Worm (Caenorhabditis elegans) whole organism, L4 larva: ENCODE results near the gene ttr-31.

ENCODE experiments used
- ces-1 ChIP-seq: fragments of 150-350 bp; sonication (generic microtip); optimal IDR thresholded peaks from 4 replicates; lab custom pipeline; 2014; ENCODE audit warnings: missing biosample characterization, missing genetic modification reagents, missing genetic modification characterization
- cey-2 ChIP-seq: sonication (generic microtip); optimal IDR thresholded peaks from 3 replicates; lab custom pipeline; 2017; ENCODE audit warnings: missing genetic modification characterization, mild to moderate bottlenecking, missing compliant biosample characterization, antibody characterized with exemption, borderline replicate concordance; ENCODE audit not compliant: insufficient read depth
- fkh-10 ChIP-seq: fragments of 150-350 bp; optimal IDR thresholded peaks from 2 replicates; lab custom pipeline; 2014; ENCODE audit warnings: missing biosample characterization, missing genetic modification reagents, missing genetic modification characterization
- nhr-10 ChIP-seq: fragments of 150-350 bp; optimal IDR thresholded peaks from 2 replicates; lab custom pipeline; 2014; ENCODE audit warnings: missing biosample characterization, missing genetic modification characterization
- pqm-1 ChIP-seq: sonication (generic microtip); optimal IDR thresholded peaks from 2 replicates; lab custom pipeline; 2017; ENCODE audit warnings: missing biosample characterization, missing genetic modification characterization
- sdz-12 ChIP-seq: fragments of 200-800 bp; sonication (Bioruptor generic); optimal IDR thresholded peaks from 2 replicates; lab custom pipeline; 2018; ENCODE audit warnings: mild to moderate bottlenecking, missing genetic modification characterization, missing compliant biosample characterization
- snpc-1.2 ChIP-seq: fragments of 200-800 bp; sonication (Bioruptor generic); IDR thresholded peaks from 2 replicates; pipeline ENCODE4 v1.3.6; 2022; ENCODE audit warnings: missing genetic modification reagents, missing genetic modification characterization, missing compliant biosample characterization

ce11 chrX:10992177-10992576 lies 16.7 kb downstream of the ttr-31 start, which contains the start of gene ver-3:
- no peak for TF ChIP-seq sdz-12 (GFP tag; lab: Kevin White, UChicago)
- TF ChIP-seq ces-1 (GFP tag; lab: Kevin White, UChicago), result no peak
- TF ChIP-seq nhr-10 (tag; lab: Kevin White, UChicago), result no peak
- no peak for TF ChIP-seq snpc-1.2 (GFP tag; lab: Robert Waterston, UW)
- no peak for TF ChIP-seq fkh-10 (GFP tag; lab: Kevin White, UChicago)
- peak; percentile 23 for TF ChIP-seq pqm-1 (tag; lab: Kevin White, UChicago)
- no peak for TF ChIP-seq cey-2 (tag; lab: Kevin White, UChicago)
